Fruit fly (Drosophila melanogaster) whole organism, embryonic: ENCODE measurements around the gene Dus1.

Source experiments
- Atf6 ChIP-seq: fragments of 200-800 bp; sonication (Bioruptor generic); IDR thresholded peaks from 2 replicates; pipeline ENCODE4 v1.3.6; 2022; ENCODE audit warnings: missing biosample characterization, missing genetic modification characterization
- Awh ChIP-seq: fragments of 200-800 bp; sonication (Bioruptor generic); IDR thresholded peaks from 2 replicates; pipeline ENCODE4, ENCODE4 v1.3.6; 2022; ENCODE audit warnings: missing biosample characterization, missing genetic modification characterization
- B-H1 ChIP-seq: fragments of 200-800 bp; sonication (Bioruptor generic); IDR thresholded peaks from 3 replicates; pipeline ENCODE4 v1.3.6; 2022; ENCODE audit warnings: missing biosample characterization, missing genetic modification characterization
- CG10654 ChIP-seq: fragments of 200-800 bp; sonication (Bioruptor generic); optimal IDR thresholded peaks from 2 replicates; lab custom pipeline; 2016; ENCODE audit warnings: missing biosample characterization, missing genetic modification characterization
- CG11085 ChIP-seq: fragments of 200-800 bp; sonication (Bioruptor generic); IDR thresholded peaks from 2 replicates; pipeline ENCODE4 v1.3.6; 2022; ENCODE audit warnings: missing biosample characterization, missing genetic modification characterization
- CG11398 ChIP-seq: fragments of 200-800 bp; sonication (Bioruptor generic); optimal IDR thresholded peaks from 2 replicates; lab custom pipeline; 2016; ENCODE audit warnings: missing biosample characterization, missing genetic modification characterization
- CG14014 ChIP-seq: fragments of 200-800 bp; sonication (Bioruptor generic); IDR thresholded peaks from 2 replicates; pipeline ENCODE4 v1.3.6; 2022; ENCODE audit warnings: missing biosample characterization, missing genetic modification characterization
- CG15514 ChIP-seq: fragments of 200-800 bp; sonication (Bioruptor generic); optimal IDR thresholded peaks from 3 replicates; lab custom pipeline; 2017; ENCODE audit warnings: missing biosample characterization, missing genetic modification characterization, mild to moderate bottlenecking, moderate library complexity, missing genetic modification reagents
- CG1602 ChIP-seq: fragments of 200-800 bp; sonication (Bioruptor generic); optimal IDR thresholded peaks from 3 replicates; lab custom pipeline; 2016; ENCODE audit warnings: missing biosample characterization, missing genetic modification characterization
- CG1832 ChIP-seq: fragments of 200-800 bp; sonication (Bioruptor generic); optimal IDR thresholded peaks from 2 replicates; lab custom pipeline; 2017; ENCODE audit warnings: missing biosample characterization, mild to moderate bottlenecking, missing genetic modification characterization, inconsistent platforms
- CG2199 ChIP-seq: fragments of 200-800 bp; sonication (Bioruptor generic); IDR thresholded peaks from 3 replicates; pipeline ENCODE4 v1.3.6; 2022; ENCODE audit warnings: missing biosample characterization, missing genetic modification characterization
- CG34224 ChIP-seq: fragments of 200-800 bp; sonication (Bioruptor generic); IDR thresholded peaks from 3 replicates; pipeline ENCODE4 v1.3.6; 2022; ENCODE audit warnings: missing biosample characterization, missing genetic modification characterization; ENCODE audit not compliant: partially characterized antibody
- CG4424 ChIP-seq: fragments of 200-800 bp; sonication (Bioruptor generic); optimal IDR thresholded peaks from 3 replicates; lab custom pipeline; 2016; ENCODE audit warnings: missing biosample characterization, missing genetic modification characterization
- CG6791 ChIP-seq: fragments of 200-800 bp; sonication (Bioruptor generic); IDR thresholded peaks from 3 replicates; pipeline ENCODE4 v1.3.6; 2022; ENCODE audit warnings: missing biosample characterization, missing genetic modification characterization; ENCODE audit not compliant: partially characterized antibody
- CG7963 ChIP-seq: fragments of 200-800 bp; sonication (Bioruptor generic); IDR thresholded peaks from 3 replicates; pipeline ENCODE4 v1.3.6; 2022; ENCODE audit warnings: missing biosample characterization, missing genetic modification characterization; ENCODE audit not compliant: partially characterized antibody
- CG9817 ChIP-seq: fragments of 200-800 bp; sonication (Bioruptor generic); optimal IDR thresholded peaks from 2 replicates; lab custom pipeline; 2018; ENCODE audit warnings: missing biosample characterization, mild to moderate bottlenecking, missing genetic modification characterization, moderate library complexity
- Chrac-16 ChIP-seq: fragments of 200-800 bp; sonication (Bioruptor generic); optimal IDR thresholded peaks from 3 replicates; lab custom pipeline; 2016; ENCODE audit warnings: missing biosample characterization, missing genetic modification characterization
- Dbx ChIP-seq: fragments of 200-800 bp; sonication (Bioruptor generic); IDR thresholded peaks from 3 replicates; pipeline ENCODE4 v1.3.6; 2022; ENCODE audit warnings: missing biosample characterization, missing genetic modification characterization
- Dfd ChIP-seq, 2 experiments: fragments of >200 bp; optimal IDR thresholded peaks; 2 replicates each; lab custom pipeline; 2017; ENCODE audit warnings: missing biosample characterization in 2 of 2, missing genetic modification characterization in 2 of 2
- Dip3 ChIP-seq: fragments of 200-800 bp; sonication (Bioruptor generic); optimal IDR thresholded peaks from 3 replicates; lab custom pipeline; 2016; ENCODE audit warnings: missing biosample characterization, missing genetic modification characterization
- E2f2 ChIP-seq: fragments of 200-800 bp; sonication (Bioruptor generic); IDR thresholded peaks from 2 replicates; pipeline ENCODE4 v1.3.6; 2022; ENCODE audit warnings: missing biosample characterization, missing genetic modification characterization
- HmgZ ChIP-seq: fragments of 200-800 bp; sonication (Bioruptor generic); optimal IDR thresholded peaks from 2 replicates; lab custom pipeline; 2018; ENCODE audit warnings: missing biosample characterization, mild to moderate bottlenecking, missing genetic modification characterization
- MESR4 ChIP-seq: fragments of 200-800 bp; sonication (Bioruptor generic); optimal IDR thresholded peaks from 2 replicates; lab custom pipeline; 2018; ENCODE audit warnings: missing biosample characterization, mild to moderate bottlenecking, missing genetic modification characterization, moderate library complexity
- Sry-β ChIP-seq: fragments of 200-800 bp; sonication (Bioruptor generic); optimal IDR thresholded peaks from 2 replicates; lab custom pipeline; 2018; ENCODE audit warnings: missing biosample characterization, mild to moderate bottlenecking, missing genetic modification characterization, moderate library complexity
- Usf ChIP-seq: fragments of 200-800 bp; sonication (Bioruptor generic); optimal IDR thresholded peaks from 2 replicates; lab custom pipeline; 2017; ENCODE audit warnings: missing genotype, missing biosample characterization, missing genetic modification characterization
- amos ChIP-seq: fragments of 200-800 bp; sonication (Bioruptor generic); IDR thresholded peaks from 2 replicates; pipeline ENCODE4 v1.3.6; 2022; ENCODE audit warnings: missing biosample characterization, missing genetic modification characterization; ENCODE audit not compliant: partially characterized antibody
- bbx ChIP-seq: fragments of 200-800 bp; sonication (Bioruptor generic); IDR thresholded peaks from 2 replicates; pipeline ENCODE4 v1.3.6; 2022; ENCODE audit warnings: missing biosample characterization, missing genetic modification characterization; ENCODE audit not compliant: partially characterized antibody
- chif ChIP-seq, 2 experiments: fragments of 200-800 bp; sonication (Bioruptor generic); optimal IDR thresholded peaks; 3 replicates each; lab custom pipeline; 2016; ENCODE audit warnings: missing biosample characterization in 2 of 2, missing genetic modification characterization in 2 of 2
- dpn ChIP-seq, 2 experiments: fragments of 200-800 bp; sonication (Bioruptor generic); optimal IDR thresholded peaks; 3 replicates each; lab custom pipeline; 2016; ENCODE audit warnings: missing biosample characterization in 2 of 2, missing genetic modification characterization in 2 of 2
- dysf ChIP-seq: fragments of 200-800 bp; sonication (Bioruptor generic); IDR thresholded peaks from 3 replicates; pipeline ENCODE4 v1.3.6; 2022; ENCODE audit warnings: missing biosample characterization, missing genetic modification characterization
- fd3F ChIP-seq: fragments of 200-800 bp; sonication (Bioruptor generic); optimal IDR thresholded peaks from 2 replicates; lab custom pipeline; 2018; ENCODE audit warnings: missing biosample characterization, mild to moderate bottlenecking, missing genetic modification characterization, moderate library complexity
- grn ChIP-seq: fragments of 200-800 bp; sonication (Bioruptor generic); optimal IDR thresholded peaks from 3 replicates; lab custom pipeline; 2017; ENCODE audit warnings: missing biosample characterization, missing genetic modification characterization
- gsb ChIP-seq: fragments of 200-800 bp; sonication (Bioruptor generic); IDR thresholded peaks from 2 replicates; pipeline ENCODE4 v1.3.6; 2022; ENCODE audit warnings: missing biosample characterization, missing genetic modification characterization
- hkb ChIP-seq, 2 experiments: fragments of 200-800 bp in 1 of 2; fragments of >200 bp in 1 of 2; sonication (Bioruptor generic) in 1 of 2; IDR thresholded peaks in 1 of 2; optimal IDR thresholded peaks in 1 of 2; 2 replicates each; pipeline versions ENCODE4 v1.3.6 to Lab custom; 2017 to 2022; ENCODE audit warnings: missing biosample characterization in 1 of 2, missing genetic modification characterization in 1 of 2
- ken ChIP-seq: fragments of 200-800 bp; sonication (Bioruptor generic); IDR thresholded peaks from 3 replicates; pipeline ENCODE4 v1.3.6; 2022; ENCODE audit warnings: missing biosample characterization, missing genetic modification characterization
- luna ChIP-seq: fragments of 200-800 bp; sonication (Bioruptor generic); optimal IDR thresholded peaks from 2 replicates; lab custom pipeline; 2016; ENCODE audit warnings: missing biosample characterization, missing genetic modification characterization
- mld ChIP-seq: fragments of 200-800 bp; sonication (Bioruptor generic); IDR thresholded peaks from 3 replicates; pipeline ENCODE4 v1.3.6; 2022; ENCODE audit warnings: missing biosample characterization, missing genetic modification characterization; ENCODE audit not compliant: partially characterized antibody
- nmo ChIP-seq: fragments of 200-800 bp; sonication (Bioruptor generic); optimal IDR thresholded peaks from 2 replicates; lab custom pipeline; 2018; ENCODE audit warnings: missing biosample characterization, mild to moderate bottlenecking, missing genetic modification characterization, moderate library complexity
- nom ChIP-seq: fragments of 200-800 bp; sonication (Bioruptor generic); optimal IDR thresholded peaks from 2 replicates; lab custom pipeline; 2017; ENCODE audit warnings: missing biosample characterization, missing genetic modification characterization, mild to moderate bottlenecking, moderate library complexity, missing genetic modification reagents
- org-1 ChIP-seq: fragments of 200-800 bp; sonication (Bioruptor generic); optimal IDR thresholded peaks from 2 replicates; lab custom pipeline; 2017; ENCODE audit warnings: missing biosample characterization, missing genetic modification characterization
- pros ChIP-seq: fragments of 200-800 bp; sonication (Bioruptor generic); optimal IDR thresholded peaks from 3 replicates; lab custom pipeline; 2019; ENCODE audit warnings: missing biosample characterization, mild to moderate bottlenecking, missing genetic modification characterization, moderate library complexity
- ro ChIP-seq: fragments of 200-800 bp; sonication (Bioruptor generic); IDR thresholded peaks from 2 replicates; pipeline ENCODE4 v1.3.6; 2022; ENCODE audit warnings: missing biosample characterization, missing genetic modification characterization
- tap ChIP-seq: fragments of 200-800 bp; optimal IDR thresholded peaks from 3 replicates; lab custom pipeline; 2019; ENCODE audit warnings: missing biosample characterization, mild to moderate bottlenecking, missing genetic modification characterization, moderate library complexity
- trem ChIP-seq: fragments of 200-800 bp; optimal IDR thresholded peaks from 3 replicates; lab custom pipeline; 2019; ENCODE audit warnings: missing biosample characterization, mild to moderate bottlenecking, missing genetic modification characterization, moderate library complexity
- tup ChIP-seq: fragments of 200-800 bp; sonication (Bioruptor generic); optimal IDR thresholded peaks from 2 replicates; lab custom pipeline; 2016; ENCODE audit warnings: missing biosample characterization, mild to moderate bottlenecking, missing genetic modification characterization, moderate library complexity
- vfl ChIP-seq: fragments of 200-800 bp; sonication (Bioruptor generic); optimal IDR thresholded peaks from 2 replicates; lab custom pipeline; 2016; ENCODE audit warnings: missing biosample characterization, missing genetic modification characterization
- vnd ChIP-seq: fragments of 200-800 bp; sonication (Bioruptor generic); IDR thresholded peaks from 3 replicates; pipeline ENCODE4 v1.3.6; 2022; ENCODE audit warnings: missing biosample characterization, missing genetic modification characterization; ENCODE audit not compliant: partially characterized antibody
- zf30C ChIP-seq: fragments of 200-800 bp; sonication (Bioruptor generic); optimal IDR thresholded peaks from 3 replicates; lab custom pipeline; 2018; ENCODE audit warnings: missing biosample characterization, mild to moderate bottlenecking, missing genetic modification characterization
- zfh2 ChIP-seq: fragments of 200-800 bp; sonication (Bioruptor generic); optimal IDR thresholded peaks from 2 replicates; lab custom pipeline; 2016; ENCODE audit warnings: missing biosample characterization, missing genetic modification characterization

Dus1 gene

dm6 chr2L:285596-286023, 14.1 kb upstream of the Dus1 start (continued):
- TF ChIP-seq CG14014 (GFP tag; lab: Robert Waterston, UW), result peak; percentile 21; the same call in 1 of the 2 replicates
- peak; percentile 54 for TF ChIP-seq Dip3 (GFP tag; lab: Kevin White, UChicago)
- TF ChIP-seq CG4424 (GFP tag; lab: Kevin White, UChicago), result no peak
- 0 out of 3 replicates have a peak, but pooled peaks have one; percentile 18 for TF ChIP-seq CG2199 (GFP tag; lab: Robert Waterston, UW)
- peak; percentile 49; the same call in 1 of the 2 replicates for TF ChIP-seq E2f2
- no peak; the same call in none of the 2 replicates for TF ChIP-seq Atf6
- no peak for TF ChIP-seq pros (GFP tag; lab: Kevin White, UChicago)
- TF ChIP-seq nmo (GFP tag; lab: Kevin White, UChicago), result peak; percentile 46
- peak; percentile 97 for TF ChIP-seq CG15514 (GFP tag; lab: Kevin White, UChicago)
- TF ChIP-seq amos, result peak; percentile 37; the same call in 1 of the 2 replicates
- TF ChIP-seq nom (GFP tag; lab: Kevin White, UChicago), result peak; percentile 28
- TF ChIP-seq tup (GFP tag; lab: Kevin White, UChicago), result no peak
- 0 out of 3 replicates have a peak, but pooled peaks have one; percentile 29 for TF ChIP-seq ken (GFP tag; lab: Robert Waterston, UW)
- TF ChIP-seq CG7963, result no peak
- TF ChIP-seq dysf, result 0 out of 3 replicates have a peak, but pooled peaks have one; percentile 42
- peak; percentile 19 for TF ChIP-seq Chrac-16 (GFP tag; lab: Kevin White, UChicago)
- peak; percentile 9 for TF ChIP-seq vfl (GFP tag; lab: Kevin White, UChicago)
- peak; percentile 48 for TF ChIP-seq CG9817 (tag; lab: Kevin White, UChicago)
- TF ChIP-seq CG1832, result no peak
- peak; percentile 20 for TF ChIP-seq luna (GFP tag; lab: Kevin White, UChicago)
- peak; percentile 64; the same call in 2 of the 3 replicates for TF ChIP-seq Dbx
- 0 out of 2 replicates have a peak, but pooled peaks have one; percentile 41 for TF ChIP-seq gsb (GFP tag; lab: Robert Waterston, UW)
- peak; percentile 53 for TF ChIP-seq Awh (GFP tag; lab: Robert Waterston, UW)
- TF ChIP-seq Usf, result no peak
- TF ChIP-seq ro (GFP tag; lab: Robert Waterston, UW), result no peak
- no peak for TF ChIP-seq mld (GFP tag; lab: Robert Waterston, UW)
- no peak for TF ChIP-seq CG1602 (GFP tag; lab: Kevin White, UChicago)
- peak; percentile 15 for TF ChIP-seq fd3F (GFP tag; lab: Kevin White, UChicago)
- no peak for TF ChIP-seq CG10654
- no peak for TF ChIP-seq grn (GFP tag; lab: Kevin White, UChicago)
- TF ChIP-seq Sry-β (GFP tag; lab: Kevin White, UChicago), result peak; percentile 6
- TF ChIP-seq B-H1, result no peak
- TF ChIP-seq CG11085 (GFP tag; lab: Robert Waterston, UW), result no peak
- no peak for TF ChIP-seq zf30C (GFP tag; lab: Kevin White, UChicago)
- TF ChIP-seq zfh2, result peak; percentile 47
- TF ChIP-seq hkb (optimal IDR thresholded peaks at IDR 0.05; lab: Kevin White, UChicago), result no peak
- peak; percentile 42; the same call in 1 of the 2 replicates for TF ChIP-seq hkb (GFP tag; IDR thresholded peaks at IDR 0.05; lab: Robert Waterston, UW)
- TF ChIP-seq Dfd (GFP tag; optimal IDR thresholded peaks at IDR 0.05; lab: Kevin White, UChicago), result no peak
- peak; percentile 61; the same call in 1 of the 2 replicates for TF ChIP-seq bbx
- no peak for TF ChIP-seq vnd (GFP tag; lab: Robert Waterston, UW)
- TF ChIP-seq chif (GFP tag; optimal IDR thresholded peaks at IDR 0.05; lab: Kevin White, UChicago), result peak; percentile 21 to 25
- peak; percentile 66 for TF ChIP-seq HmgZ (tag; lab: Kevin White, UChicago)
- TF ChIP-seq CG6791 (GFP tag; lab: Robert Waterston, UW), result peak; percentile 57; the same call in 1 of the 3 replicates
- peak; percentile 88 for TF ChIP-seq MESR4
- TF ChIP-seq tap (tag; lab: Kevin White, UChicago), result peak; percentile 54
- TF ChIP-seq CG34224 (GFP tag; lab: Robert Waterston, UW), result peak; percentile 26; the same call in 1 of the 3 replicates
- TF ChIP-seq org-1, result no peak
- peak; percentile 24 to 32 for TF ChIP-seq dpn (GFP tag; optimal IDR thresholded peaks at IDR 0.05; lab: Kevin White, UChicago)
- no peak for TF ChIP-seq CG11398
- TF ChIP-seq trem (tag; lab: Kevin White, UChicago), result peak; percentile 65
